Worm (Caenorhabditis elegans) whole organism, mixed stage, embryonic: ENCODE data around the gene C50C3.1.

Experiments
- ceh-43 ChIP-seq: fragments of 200-800 bp; sonication (Bioruptor generic); optimal IDR thresholded peaks from 2 replicates; lab custom pipeline; 2018; ENCODE audit warnings: mild to moderate bottlenecking, missing genetic modification characterization, moderate library complexity, missing compliant biosample characterization
- nhr-12 ChIP-seq: fragments of 150-350 bp; optimal IDR thresholded peaks from 2 replicates; lab custom pipeline; 2014; ENCODE audit warnings: missing biosample characterization, missing genetic modification characterization
- nhr-237 ChIP-seq: fragments of 150-350 bp; optimal IDR thresholded peaks from 2 replicates; lab custom pipeline; 2014; ENCODE audit warnings: missing biosample characterization, missing genetic modification characterization

ce11 chrIII:8163788-8164423 is 27.9 kb upstream of the C50C3.1 start, which contains the start of gene prp-8:
- TF ChIP-seq nhr-12 (tag; lab: Kevin White, UChicago) (no peak), ceh-43 (GFP tag; lab: Kevin White, UChicago) (peak; percentile 25), nhr-237 (tag; lab: Kevin White, UChicago) (no peak)
